Worm (Caenorhabditis elegans) whole organism, dauer: ENCODE results near the gene srh-131.

ENCODE experiments used
- unc-62 ChIP-seq: sonication (generic microtip); optimal IDR thresholded peaks from 2 replicates; lab custom pipeline; 2017; ENCODE audit warnings: missing biosample characterization, missing genetic modification reagents, missing genetic modification characterization

The srh-131 gene

DNA sequence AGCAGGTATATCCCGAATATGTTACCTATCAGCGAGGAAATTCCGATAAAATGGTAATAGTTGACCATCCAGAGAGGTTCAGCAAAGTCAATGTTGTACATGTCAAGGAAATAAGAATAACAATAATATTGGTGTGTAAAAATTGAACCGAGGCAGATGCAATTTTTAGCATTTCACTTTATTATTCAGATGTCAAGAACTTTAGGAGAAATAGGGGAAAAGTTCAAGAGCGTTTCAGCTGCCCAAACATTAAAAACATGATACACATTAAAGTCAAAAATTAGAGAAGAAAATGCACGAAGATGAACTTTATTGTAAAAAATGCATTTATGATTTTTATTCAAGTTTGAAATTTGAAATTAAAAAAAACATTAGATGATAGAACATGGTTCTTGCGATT is 3.0 kb downstream of the srh-131 start, which contains the start of gene sri-69:
TSS of gene sri-69 (minus strand) at position 101 of the 400 bp plus-strand sequence.
- TF ChIP-seq unc-62 = no peak

ce11 chrV:17009342-17010064 is 4.2 kb downstream of the srh-131 start, which contains the start of the genes clc-12 and clec-240:
Gene clc-12 (minus strand): TSS chrV:17009388.
Gene clec-240 (plus strand): TSS chrV:17010014.
- TF ChIP-seq unc-62 = no peak

ce11 chrV:17013232-17013631 is 7.9 kb downstream of the srh-131 start, which contains the start of gene clec-241:
Gene clec-241 (minus strand): TSS chrV:17013332.
- no peak for TF ChIP-seq unc-62

ce11 chrV:17014050-17014449 is 8.8 kb downstream of the srh-131 start, which contains the start of gene clc-13:
Gene clc-13 (plus strand): TSS chrV:17014408.
- TF ChIP-seq unc-62 = no peak

DNA sequence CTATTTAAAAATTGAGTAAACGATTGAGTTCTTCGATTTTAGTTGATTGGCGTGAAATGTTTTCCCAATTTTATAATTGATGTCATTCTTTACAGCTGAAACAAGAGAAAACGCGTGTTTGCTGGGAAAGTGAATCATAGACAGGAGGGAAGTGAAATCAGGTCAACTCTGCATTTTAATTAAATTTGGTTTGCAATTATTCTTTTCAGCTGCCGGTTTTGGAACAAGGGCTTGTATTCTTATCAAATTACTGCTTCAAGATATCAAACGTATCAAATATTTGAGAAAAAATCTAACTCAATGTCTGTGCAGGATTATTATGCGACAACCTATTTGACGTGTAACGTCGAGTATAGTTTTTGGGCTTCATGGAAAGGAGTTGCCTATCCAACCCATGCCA is 11.5 kb downstream of the srh-131 start, which contains the start of gene srh-97:
TSS of gene srh-97 (plus strand) at position 301 of the 400 bp plus-strand sequence.
- TF ChIP-seq unc-62 = no peak

DNA sequence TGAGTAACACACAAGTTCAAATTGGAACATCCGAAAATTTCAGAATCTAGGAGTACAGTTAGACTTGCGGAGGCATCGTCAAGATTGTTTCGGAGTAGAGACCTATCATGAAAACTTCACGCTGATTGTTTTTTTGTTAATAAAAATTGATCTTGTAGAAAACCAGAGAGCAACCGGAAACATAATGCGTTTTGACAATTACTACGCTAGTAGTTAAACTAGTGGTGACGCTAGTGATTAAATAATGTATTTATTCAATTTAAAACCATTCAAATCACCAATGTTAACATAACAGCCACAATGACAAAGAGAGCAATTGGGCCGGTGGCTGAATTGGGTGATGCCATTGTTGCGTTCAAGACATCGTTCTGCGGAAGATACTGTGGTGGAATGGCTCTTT is 14.4 kb downstream of the srh-131 start, which contains the start of gene F49H6.17:
TSS of gene F49H6.17 (plus strand) at position 301 of the 400 bp plus-strand sequence.
- no peak for TF ChIP-seq unc-62

DNA sequence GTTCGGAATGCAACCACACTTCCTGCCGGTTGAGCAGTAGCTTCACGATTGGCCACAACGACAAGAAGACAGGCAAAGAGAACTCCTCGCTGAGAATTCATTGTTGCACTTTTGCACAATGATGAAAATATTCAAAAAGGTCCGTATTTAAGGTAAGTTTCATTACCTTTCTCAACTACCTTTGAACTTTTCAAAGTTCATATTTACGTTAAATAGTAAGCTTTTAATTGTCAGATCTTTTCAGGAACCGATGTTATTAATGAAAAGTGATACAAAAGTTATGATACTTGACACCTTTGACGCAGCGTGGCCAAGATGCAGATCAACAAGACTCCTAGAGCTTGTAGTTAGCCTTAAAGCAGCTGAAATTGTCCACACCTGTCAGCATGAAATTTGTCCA is 16.1 kb downstream of the srh-131 start, which contains the start of gene F49H6.12:
TSS of gene F49H6.12 (minus strand) at position 101 of the 400 bp plus-strand sequence.
- TF ChIP-seq unc-62 = no peak

- no peak for TF ChIP-seq unc-62
Measured at ce11 chrV:17022613-17023322, 17.5 kb downstream of the srh-131 start, which contains the start of the genes F49H6.8 and F49H6.5. Gene F49H6.8 (minus strand): TSS chrV:17022663. Gene F49H6.5 (plus strand): TSS chrV:17023241.

ce11 chrV:17026289-17026688 is 21.0 kb downstream of the srh-131 start, which contains the start of gene F49H6.15:
Gene F49H6.15 (minus strand): TSS chrV:17026389.
- no peak for TF ChIP-seq unc-62

DNA sequence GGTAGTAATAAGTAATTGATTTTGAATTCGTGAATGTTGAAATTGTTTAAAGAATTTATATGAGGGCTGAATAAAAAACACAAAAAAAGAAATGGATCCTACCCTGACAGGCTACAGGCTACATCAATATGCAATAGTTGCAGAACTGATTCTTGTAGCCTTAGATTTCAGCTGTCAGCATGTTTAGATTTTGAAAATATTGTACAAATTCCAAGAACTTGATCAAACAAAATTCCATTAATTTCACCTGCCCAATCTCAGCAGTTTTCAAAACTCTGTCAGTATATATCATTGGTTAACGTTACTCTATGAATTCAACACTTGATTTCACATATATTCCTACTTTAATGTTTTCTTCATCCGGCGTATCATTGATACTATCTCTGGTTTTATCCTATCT is 25.1 kb downstream of the srh-131 start:
- no peak for TF ChIP-seq unc-62

DNA sequence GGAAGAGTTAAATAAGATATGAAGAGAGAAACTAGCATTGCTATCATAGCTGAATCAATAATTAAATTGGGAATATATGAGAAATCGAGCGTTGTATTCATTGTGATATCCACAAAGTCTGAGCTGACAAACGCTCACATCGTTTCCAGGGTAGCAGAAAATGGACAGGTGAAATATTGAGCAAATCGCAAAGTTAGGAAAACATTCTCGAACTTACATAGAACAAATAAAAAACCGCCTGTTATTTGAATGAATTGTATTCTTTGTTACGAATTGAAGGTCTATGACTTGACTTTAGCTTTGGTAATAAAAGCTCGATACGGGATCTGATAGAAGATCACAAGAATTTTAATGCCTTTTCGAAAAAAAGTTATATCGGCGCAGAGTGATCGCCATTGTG is 30.6 kb downstream of the srh-131 start, which contains the start of gene srz-94:
TSS of gene srz-94 (minus strand) at position 101 of the 400 bp plus-strand sequence.
- no peak for TF ChIP-seq unc-62

DNA sequence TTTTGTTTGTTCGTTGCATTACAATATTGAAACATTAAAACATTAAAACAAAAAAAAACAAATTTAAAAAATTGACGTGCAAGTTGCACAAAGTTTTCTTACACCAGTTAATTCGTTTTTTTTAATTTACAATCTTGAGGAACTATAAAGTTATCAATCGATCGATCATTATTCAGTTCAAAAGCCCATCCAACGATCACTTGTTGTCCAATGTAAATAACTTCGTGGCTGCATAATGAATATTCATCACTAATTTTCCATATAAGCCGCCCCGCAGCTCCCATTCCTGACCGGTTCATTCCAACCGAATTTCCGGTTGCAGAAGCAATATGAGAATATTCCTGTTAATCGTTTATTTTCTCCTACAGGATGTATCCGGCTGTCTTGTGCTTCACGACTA is 37.0 kb downstream of the srh-131 start, which contains the start of gene hpo-33:
TSS of gene hpo-33 (plus strand) at position 301 of the 400 bp plus-strand sequence.
- no peak for TF ChIP-seq unc-62

DNA sequence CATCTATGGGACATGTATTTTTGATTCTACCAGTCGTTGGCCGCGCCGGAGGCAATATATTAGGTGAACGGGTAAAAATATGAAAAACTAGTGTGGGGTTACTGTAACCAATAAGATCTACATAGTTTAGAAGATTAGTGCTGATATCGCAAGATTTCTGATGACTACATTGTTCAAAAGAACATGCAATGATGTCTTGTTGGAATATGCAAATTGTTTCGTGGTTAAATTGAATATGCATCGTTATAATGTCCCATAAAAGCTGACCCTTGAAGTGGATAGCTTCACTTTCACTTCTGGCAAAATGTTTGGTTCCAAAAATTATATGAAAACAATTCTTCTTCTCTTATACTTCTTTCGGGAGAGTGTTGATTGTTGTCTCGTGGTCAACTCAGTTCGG is 39.2 kb downstream of the srh-131 start, which contains the start of gene F28B1.2:
TSS of gene F28B1.2 (plus strand) at position 301 of the 400 bp plus-strand sequence.
- TF ChIP-seq unc-62 = no peak
